Fruit fly (Drosophila melanogaster): ENCODE results near the gene ush.

ush gene

DNA sequence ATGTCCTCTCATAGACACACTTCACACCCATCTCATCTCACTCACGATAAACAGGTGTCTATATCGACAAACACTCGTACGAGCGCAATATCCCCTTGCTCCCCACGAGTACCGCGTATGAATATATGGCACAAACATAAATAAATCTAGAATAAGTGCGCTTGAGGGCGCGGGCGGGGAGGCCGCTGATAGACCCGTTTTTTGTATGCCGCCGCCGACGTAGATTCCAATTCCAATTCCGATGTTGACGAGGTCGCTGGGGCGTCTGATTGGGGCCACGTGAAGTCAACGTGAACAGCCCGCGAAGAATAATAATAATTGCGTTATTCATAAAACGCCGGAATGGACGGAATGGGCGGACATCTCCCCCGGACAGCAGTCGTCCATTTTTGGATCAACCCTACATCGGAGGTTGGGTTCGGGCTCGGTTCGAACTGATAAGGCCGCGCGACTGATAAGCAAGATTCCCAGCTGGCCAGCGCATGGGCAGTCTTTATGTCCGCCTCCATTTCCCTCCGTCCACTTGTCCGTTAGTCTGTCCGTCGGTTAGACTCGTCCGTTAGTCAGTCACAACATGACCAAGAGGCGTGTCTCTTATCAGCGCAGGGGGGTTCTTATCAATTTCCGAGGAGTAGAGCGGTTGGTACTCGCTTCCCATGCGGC, 8.4 kb downstream of the ush start (continued):
- no peak for TF ChIP-seq Dbx (GFP tag; IDR thresholded peaks at IDR 0.05)
- TF ChIP-seq CG7839 (tag; optimal IDR thresholded peaks at IDR 0.05): no peak
- no peak for TF ChIP-seq CG9609 (GFP tag; optimal IDR thresholded peaks at IDR 0.05)
- no peak for TF ChIP-seq D (optimal IDR thresholded peaks at IDR 0.05)
- TF ChIP-seq D (GFP tag; optimal IDR thresholded peaks at IDR 0.05): no peak
- no peak for TF ChIP-seq CG12104 (GFP tag; optimal IDR thresholded peaks at IDR 0.05)
- no peak for TF ChIP-seq nerfin-1 (tag; optimal IDR thresholded peaks at IDR 0.05)
- TF ChIP-seq gcm2 (GFP tag; optimal IDR thresholded peaks at IDR 0.05): no peak
- peak; percentile 96 for TF ChIP-seq kah (GFP tag; optimal IDR thresholded peaks at IDR 0.05)
- no peak for TF ChIP-seq CG4730 (GFP tag; IDR thresholded peaks at IDR 0.05)
- TF ChIP-seq Trl (optimal IDR thresholded peaks at IDR 0.05): no peak
- no peak for TF ChIP-seq Trl (GFP tag; optimal IDR thresholded peaks at IDR 0.05)
- no peak for TF ChIP-seq CG2129 (GFP tag; IDR thresholded peaks at IDR 0.05; ENCODE audit: partially characterized antibody)
- no peak for TF ChIP-seq CG11696 (GFP tag; IDR thresholded peaks at IDR 0.05)
- TF ChIP-seq chinmo (GFP tag; IDR thresholded peaks at IDR 0.05; ENCODE audit: partially characterized antibody): peak; percentile 91
- peak; percentile 100 for TF ChIP-seq CG7987 (GFP tag; optimal IDR thresholded peaks at IDR 0.05)
- no peak for TF ChIP-seq CG8924 (tag; optimal IDR thresholded peaks at IDR 0.05)
- no peak for TF ChIP-seq CG8089 (GFP tag; optimal IDR thresholded peaks at IDR 0.05)
- TF ChIP-seq Bdp1 (GFP tag; optimal IDR thresholded peaks at IDR 0.05): no peak
- no peak for TF ChIP-seq mam (GFP tag; optimal IDR thresholded peaks at IDR 0.05)
- TF ChIP-seq CG32772 (GFP tag; IDR thresholded peaks at IDR 0.05): no peak
- no peak for TF ChIP-seq otp (GFP tag; IDR thresholded peaks at IDR 0.05)
- TF ChIP-seq Abd-B (GFP tag; optimal IDR thresholded peaks at IDR 0.05): peak; percentile 3
- no peak for TF ChIP-seq repo (GFP tag; optimal IDR thresholded peaks at IDR 0.05)
- no peak for TF ChIP-seq CkIIα-i1 (GFP tag; IDR thresholded peaks at IDR 0.05)
- no peak for TF ChIP-seq Oaz (GFP tag; IDR thresholded peaks at IDR 0.05)
- TF ChIP-seq rib (GFP tag; IDR thresholded peaks at IDR 0.05): peak; percentile 67; the same call in 1 of the 2 replicates
- TF ChIP-seq en (GFP tag; optimal IDR thresholded peaks at IDR 0.05): no peak
- peak; percentile 26 for TF ChIP-seq CG6683 (GFP tag; optimal IDR thresholded peaks at IDR 0.05)
- TF ChIP-seq Hmr (GFP tag; optimal IDR thresholded peaks at IDR 0.05): peak; percentile 57
- TF ChIP-seq bbx (GFP tag; IDR thresholded peaks at IDR 0.05; ENCODE audit: partially characterized antibody): no peak; the same call in 1 of the 2 replicates
- no peak for TF ChIP-seq gsb-n (tag; optimal IDR thresholded peaks at IDR 0.05)
- TF ChIP-seq zen2 (GFP tag; IDR thresholded peaks at IDR 0.05; ENCODE audit: partially characterized antibody): 0 out of 3 replicates have a peak, but pooled peaks have one; percentile 33
- TF ChIP-seq zen (tag; optimal IDR thresholded peaks at IDR 0.05): no peak
- no peak for TF ChIP-seq Gug (GFP tag; IDR thresholded peaks at IDR 0.05)
- TF ChIP-seq CG9876 (GFP tag; optimal IDR thresholded peaks at IDR 0.05): no peak
- TF ChIP-seq CG6272 (GFP tag; IDR thresholded peaks at IDR 0.05): no peak
- TF ChIP-seq PHDP (tag; optimal IDR thresholded peaks at IDR 0.05): peak; percentile 9
- TF ChIP-seq YL-1 (GFP tag; optimal IDR thresholded peaks at IDR 0.05): peak; percentile 7
- no peak for TF ChIP-seq Antp (GFP tag; optimal IDR thresholded peaks at IDR 0.05)
- no peak for TF ChIP-seq Usf (GFP tag; optimal IDR thresholded peaks at IDR 0.05)
- TF ChIP-seq tio (GFP tag; optimal IDR thresholded peaks at IDR 0.05): no peak
- TF ChIP-seq CG5953 (GFP tag; IDR thresholded peaks at IDR 0.05): 0 out of 2 replicates have a peak, but pooled peaks have one; percentile 55
- TF ChIP-seq abd-A (tag; optimal IDR thresholded peaks at IDR 0.05): peak; percentile 97
- TF ChIP-seq CG11560 (tag; IDR thresholded peaks at IDR 0.05): no peak
- TF ChIP-seq ftz-f1 (GFP tag; optimal IDR thresholded peaks at IDR 0.05): peak; percentile 96
- TF ChIP-seq dmrt11E (tag; optimal IDR thresholded peaks at IDR 0.05): no peak
- no peak for TF ChIP-seq Jarid2 (GFP tag; optimal IDR thresholded peaks at IDR 0.05)
- no peak for TF ChIP-seq hbn (GFP tag; IDR thresholded peaks at IDR 0.05; ENCODE audit: partially characterized antibody)
- no peak for TF ChIP-seq pita (GFP tag; optimal IDR thresholded peaks at IDR 0.05)
- no peak for TF ChIP-seq CG3407 (GFP tag; optimal IDR thresholded peaks at IDR 0.05)

All from whole organism, embryonic.